Fruit fly (Drosophila melanogaster) whole organism, embryonic: ENCODE measurements around the gene Fum1.
A peak's percentile ranks its signal among the peaks of the same experiment; 100 is the strongest.

Experiments
- CG10267 ChIP-seq: fragments of 200-800 bp; sonication (Bioruptor generic); optimal IDR thresholded peaks from 2 replicates; lab custom pipeline; 2018; ENCODE audit warnings: missing biosample characterization, mild to moderate bottlenecking, missing genetic modification characterization, moderate library complexity
- CG10462 ChIP-seq: fragments of 200-800 bp; sonication (Bioruptor generic); optimal IDR thresholded peaks from 2 replicates; lab custom pipeline; 2016; ENCODE audit warnings: missing biosample characterization, missing genetic modification characterization
- CG11695 ChIP-seq: fragments of 200-800 bp; sonication (Bioruptor generic); IDR thresholded peaks from 3 replicates; pipeline ENCODE4 v1.3.6; 2022; ENCODE audit warnings: missing biosample characterization, missing genetic modification characterization
- CG12391 ChIP-seq: fragments of 200-800 bp; sonication (Bioruptor generic); optimal IDR thresholded peaks from 3 replicates; lab custom pipeline; 2018; ENCODE audit warnings: missing biosample characterization, mild to moderate bottlenecking, missing genetic modification characterization, moderate library complexity
- CG32532 ChIP-seq: fragments of 200-800 bp; sonication (Bioruptor generic); IDR thresholded peaks from 2 replicates; pipeline ENCODE4 v1.3.6; 2022; ENCODE audit warnings: missing biosample characterization, missing genetic modification characterization
- CG3995 ChIP-seq: fragments of 200-800 bp; sonication (Bioruptor generic); optimal IDR thresholded peaks from 3 replicates; lab custom pipeline; 2016; ENCODE audit warnings: missing biosample characterization, missing genetic modification characterization
- CG4617 ChIP-seq: fragments of 200-800 bp; sonication (Bioruptor generic); optimal IDR thresholded peaks from 3 replicates; lab custom pipeline; 2016; ENCODE audit warnings: missing biosample characterization, missing genetic modification characterization, borderline replicate concordance
- CG5180 ChIP-seq: fragments of 200-800 bp; sonication (Bioruptor generic); optimal IDR thresholded peaks from 3 replicates; lab custom pipeline; 2017; ENCODE audit warnings: missing biosample characterization, missing genetic modification characterization, mild to moderate bottlenecking, moderate library complexity, missing genetic modification reagents
- CG5245 ChIP-seq: fragments of 200-800 bp; sonication (Bioruptor generic); optimal IDR thresholded peaks from 3 replicates; lab custom pipeline; 2016; ENCODE audit warnings: missing biosample characterization, missing genetic modification characterization
- CG5953 ChIP-seq: fragments of 200-800 bp; sonication (Bioruptor generic); IDR thresholded peaks from 2 replicates; pipeline ENCODE4 v1.3.6; 2022; ENCODE audit warnings: missing biosample characterization, missing genetic modification characterization
- CG6175 ChIP-seq: fragments of 200-800 bp; sonication (Bioruptor generic); IDR thresholded peaks from 3 replicates; pipeline ENCODE4 v1.3.6; 2022; ENCODE audit warnings: missing biosample characterization, missing genetic modification characterization
- CG7963 ChIP-seq: fragments of 200-800 bp; sonication (Bioruptor generic); IDR thresholded peaks from 3 replicates; pipeline ENCODE4 v1.3.6; 2022; ENCODE audit warnings: missing biosample characterization, missing genetic modification characterization; ENCODE audit not compliant: partially characterized antibody
- CG8359 ChIP-seq: fragments of 200-800 bp; sonication (Bioruptor generic); optimal IDR thresholded peaks from 2 replicates; lab custom pipeline; 2017; ENCODE audit warnings: missing biosample characterization, mild to moderate bottlenecking, missing genetic modification characterization, borderline replicate concordance
- CG9437 ChIP-seq: fragments of 200-800 bp; sonication (Bioruptor generic); optimal IDR thresholded peaks from 2 replicates; lab custom pipeline; 2018; ENCODE audit warnings: missing biosample characterization, mild to moderate bottlenecking, missing genetic modification characterization
- CG9797 ChIP-seq: fragments of 200-800 bp; sonication (Bioruptor generic); optimal IDR thresholded peaks from 3 replicates; lab custom pipeline; 2018; ENCODE audit warnings: missing biosample characterization, mild to moderate bottlenecking, missing genetic modification characterization
- CkIIα-i1 ChIP-seq: fragments of 200-800 bp; sonication (Bioruptor generic); IDR thresholded peaks from 2 replicates; pipeline ENCODE4 v1.3.6; 2022; ENCODE audit warnings: missing biosample characterization, missing genetic modification characterization
- CrebB ChIP-seq: fragments of 200-800 bp; sonication (Bioruptor generic); optimal IDR thresholded peaks from 3 replicates; lab custom pipeline; 2018; ENCODE audit warnings: missing biosample characterization, mild to moderate bottlenecking, missing genetic modification characterization
- Dip3 ChIP-seq: fragments of 200-800 bp; sonication (Bioruptor generic); optimal IDR thresholded peaks from 3 replicates; lab custom pipeline; 2016; ENCODE audit warnings: missing biosample characterization, missing genetic modification characterization
- Dp ChIP-seq: fragments of 200-800 bp; sonication (Bioruptor generic); optimal IDR thresholded peaks from 2 replicates; lab custom pipeline; 2018; ENCODE audit warnings: missing biosample characterization, mild to moderate bottlenecking, missing genetic modification characterization, moderate library complexity
- E2f2 ChIP-seq: fragments of 200-800 bp; sonication (Bioruptor generic); IDR thresholded peaks from 2 replicates; pipeline ENCODE4 v1.3.6; 2022; ENCODE audit warnings: missing biosample characterization, missing genetic modification characterization
- Fer3 ChIP-seq: fragments of 200-800 bp; sonication (Bioruptor generic); optimal IDR thresholded peaks from 2 replicates; lab custom pipeline; 2018; ENCODE audit warnings: missing biosample characterization, mild to moderate bottlenecking, missing genetic modification characterization, moderate library complexity
- Hsf ChIP-seq: fragments of 200-800 bp; sonication (Bioruptor generic); optimal IDR thresholded peaks from 3 replicates; lab custom pipeline; 2016; ENCODE audit warnings: missing biosample characterization, missing genetic modification characterization
- Med ChIP-seq: fragments of 200-800 bp; sonication (Bioruptor generic); peaks from one replicate; lab custom pipeline; 2016; ENCODE audit warnings: missing biosample characterization, missing genetic modification characterization, mild to moderate bottlenecking, inconsistent platforms, moderate library complexity
- Opbp ChIP-seq: fragments of 200-800 bp; sonication (Bioruptor generic); IDR thresholded peaks from 3 replicates; pipeline ENCODE4 v1.3.6; 2022; ENCODE audit warnings: missing biosample characterization, missing genetic modification characterization; ENCODE audit not compliant: partially characterized antibody
- Rfx ChIP-seq: fragments of 200-800 bp; sonication (Bioruptor generic); IDR thresholded peaks from 2 replicates; pipeline ENCODE4 v1.3.6; 2022; ENCODE audit warnings: missing biosample characterization, missing genetic modification characterization
- Ssrp ChIP-seq: fragments of 200-800 bp; sonication (Bioruptor generic); optimal IDR thresholded peaks from 2 replicates; lab custom pipeline; 2018; ENCODE audit warnings: missing biosample characterization, mild to moderate bottlenecking, missing genetic modification characterization, moderate library complexity
- Stat92E ChIP-seq, 3 experiments: fragments of >200 bp in 2 of 3; fragments of 200-800 bp in 1 of 3; sonication (Bioruptor generic) in 1 of 3; optimal IDR thresholded peaks; 2 replicates each; lab custom pipeline; 2017 to 2019; ENCODE audit warnings: missing biosample characterization in 3 of 3, missing genetic modification characterization in 3 of 3, mild to moderate bottlenecking in 1 of 3, moderate library complexity in 1 of 3
- Vsx1 ChIP-seq: fragments of 200-800 bp; sonication (Bioruptor generic); optimal IDR thresholded peaks from 2 replicates; lab custom pipeline; 2017; ENCODE audit warnings: missing biosample characterization, mild to moderate bottlenecking, missing genetic modification characterization, missing genetic modification reagents
- al ChIP-seq: fragments of 200-800 bp; sonication (Bioruptor generic); IDR thresholded peaks from 2 replicates; pipeline ENCODE4 v1.3.6; 2022; ENCODE audit warnings: missing biosample characterization, missing genetic modification characterization
- amos ChIP-seq: fragments of 200-800 bp; sonication (Bioruptor generic); IDR thresholded peaks from 2 replicates; pipeline ENCODE4 v1.3.6; 2022; ENCODE audit warnings: missing biosample characterization, missing genetic modification characterization; ENCODE audit not compliant: partially characterized antibody
- chinmo ChIP-seq: fragments of 200-800 bp; sonication (Bioruptor generic); IDR thresholded peaks from 4 replicates; pipeline ENCODE4 v1.3.6; 2022; ENCODE audit warnings: missing biosample characterization, missing genetic modification characterization; ENCODE audit not compliant: partially characterized antibody
- en ChIP-seq: fragments of 200-800 bp; sonication (Bioruptor generic); optimal IDR thresholded peaks from 2 replicates; lab custom pipeline; 2016; ENCODE audit warnings: missing biosample characterization, missing genetic modification characterization
- esg ChIP-seq: fragments of 200-800 bp; sonication (Bioruptor generic); conservative IDR thresholded peaks from 2 replicates; pipeline ENCODE4 v1.3.6; 2022; ENCODE audit warnings: missing biosample characterization, missing genetic modification characterization
- gfzf ChIP-seq: fragments of 200-800 bp; sonication (Bioruptor generic); optimal IDR thresholded peaks from 2 replicates; lab custom pipeline; 2016; ENCODE audit warnings: missing biosample characterization, mild to moderate bottlenecking, missing genetic modification characterization, moderate library complexity
- grn ChIP-seq: fragments of 200-800 bp; sonication (Bioruptor generic); optimal IDR thresholded peaks from 3 replicates; lab custom pipeline; 2017; ENCODE audit warnings: missing biosample characterization, missing genetic modification characterization
- hbn ChIP-seq: fragments of 200-800 bp; sonication (Bioruptor generic); IDR thresholded peaks from 2 replicates; pipeline ENCODE4 v1.3.6; 2022; ENCODE audit warnings: missing biosample characterization, missing genetic modification characterization; ENCODE audit not compliant: partially characterized antibody
- hkb ChIP-seq, 2 experiments: fragments of 200-800 bp in 1 of 2; fragments of >200 bp in 1 of 2; sonication (Bioruptor generic) in 1 of 2; IDR thresholded peaks in 1 of 2; optimal IDR thresholded peaks in 1 of 2; 2 replicates each; pipeline versions ENCODE4 v1.3.6 to Lab custom; 2017 to 2022; ENCODE audit warnings: missing biosample characterization in 1 of 2, missing genetic modification characterization in 1 of 2
- mam ChIP-seq: fragments of 200-800 bp; sonication (Bioruptor generic); optimal IDR thresholded peaks from 3 replicates; lab custom pipeline; 2016; ENCODE audit warnings: missing biosample characterization, missing genetic modification characterization
- oc ChIP-seq: fragments of 200-800 bp; sonication (Bioruptor generic); optimal IDR thresholded peaks from 2 replicates; lab custom pipeline; 2018; ENCODE audit warnings: missing biosample characterization, mild to moderate bottlenecking, missing genetic modification characterization, moderate library complexity
- rib ChIP-seq: fragments of 200-800 bp; sonication (Bioruptor generic); IDR thresholded peaks from 2 replicates; pipeline ENCODE4 v1.3.6; 2022; ENCODE audit warnings: missing biosample characterization, missing genetic modification characterization
- sens ChIP-seq: fragments of 200-800 bp; sonication (Bioruptor generic); peaks from one replicate; lab custom pipeline; 2016; ENCODE audit warnings: missing biosample characterization, missing genetic modification characterization
- ssp ChIP-seq: fragments of 200-800 bp; sonication (Bioruptor generic); IDR thresholded peaks from 2 replicates; pipeline ENCODE4 v1.3.6; 2022; ENCODE audit warnings: missing biosample characterization, missing genetic modification characterization
- trem ChIP-seq: fragments of 200-800 bp; optimal IDR thresholded peaks from 3 replicates; lab custom pipeline; 2019; ENCODE audit warnings: missing biosample characterization, mild to moderate bottlenecking, missing genetic modification characterization, moderate library complexity
- tup ChIP-seq: fragments of 200-800 bp; sonication (Bioruptor generic); optimal IDR thresholded peaks from 2 replicates; lab custom pipeline; 2016; ENCODE audit warnings: missing biosample characterization, mild to moderate bottlenecking, missing genetic modification characterization, moderate library complexity
- twi ChIP-seq: fragments of 200-800 bp; optimal IDR thresholded peaks from 2 replicates; lab custom pipeline; 2019; ENCODE audit warnings: missing biosample characterization, mild to moderate bottlenecking, missing genetic modification characterization, moderate library complexity
- vfl ChIP-seq: fragments of 200-800 bp; sonication (Bioruptor generic); optimal IDR thresholded peaks from 2 replicates; lab custom pipeline; 2016; ENCODE audit warnings: missing biosample characterization, missing genetic modification characterization
- wdn ChIP-seq: fragments of 200-800 bp; sonication (Bioruptor generic); IDR thresholded peaks from 2 replicates; pipeline ENCODE4 v1.3.6; 2022; ENCODE audit warnings: missing biosample characterization, missing genetic modification characterization
- zfh2 ChIP-seq: fragments of 200-800 bp; sonication (Bioruptor generic); optimal IDR thresholded peaks from 2 replicates; lab custom pipeline; 2016; ENCODE audit warnings: missing biosample characterization, missing genetic modification characterization

The Fum1 gene

DNA sequence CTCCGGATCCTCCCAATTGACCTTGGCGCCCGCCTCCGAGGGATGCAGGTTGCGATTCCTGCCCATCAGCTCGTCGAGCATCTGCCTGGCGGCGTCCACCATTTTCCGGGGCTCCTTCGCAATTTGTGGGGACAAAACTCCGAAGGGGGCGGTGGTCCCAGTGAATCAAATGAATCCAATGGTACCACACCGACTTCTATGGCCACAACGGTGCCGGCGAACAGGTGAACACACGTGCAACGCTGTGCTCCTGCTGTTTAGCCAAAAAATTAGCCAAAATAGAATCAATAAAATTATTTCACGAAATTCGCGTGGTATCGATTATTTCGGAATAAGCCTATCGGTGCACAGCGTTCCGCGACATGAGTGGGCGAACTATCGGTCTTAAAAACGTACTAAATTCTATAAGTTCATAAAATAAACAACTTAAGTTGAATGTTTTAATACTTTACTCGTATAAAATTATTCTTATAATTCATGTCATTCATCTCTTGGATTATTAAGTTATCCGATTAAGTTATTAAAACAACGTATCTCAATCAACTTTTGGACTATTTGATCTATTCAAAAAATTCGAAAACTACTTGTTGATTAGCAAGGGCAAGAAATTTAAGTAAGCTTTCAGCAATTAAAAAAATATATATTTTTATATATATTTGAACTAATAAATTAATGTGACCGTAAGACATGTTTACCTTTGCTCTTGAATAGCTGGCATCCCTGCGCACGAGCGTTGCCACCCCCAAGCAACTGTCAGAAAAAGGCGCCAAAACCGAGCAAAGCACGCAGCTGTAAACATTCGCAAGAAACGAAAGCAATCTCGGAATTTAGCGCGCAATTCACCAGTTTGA, 4.4 kb upstream of the Fum1 start, which contains the start of the genes CG3198 and Mcm6 (continued):
- peak; percentile 29 for TF ChIP-seq CG12391 (tag; lab: Kevin White, UChicago)
- no peak for TF ChIP-seq CG8359 (GFP tag; lab: Kevin White, UChicago)
- TF ChIP-seq amos = peak; percentile 76
- TF ChIP-seq en (GFP tag; lab: Kevin White, UChicago) = no peak
- no peak for TF ChIP-seq tup (GFP tag; lab: Kevin White, UChicago)
- no peak for TF ChIP-seq ssp (GFP tag; lab: Robert Waterston, UW)
- no peak for TF ChIP-seq CG5245
- TF ChIP-seq Fer3 = no peak
- TF ChIP-seq CG9437 (GFP tag; lab: Kevin White, UChicago) = peak; percentile 22
- no peak for TF ChIP-seq vfl (GFP tag; lab: Kevin White, UChicago)
- TF ChIP-seq gfzf = peak; percentile 46
- TF ChIP-seq CG6175 (GFP tag; lab: Robert Waterston, UW) = no peak
- TF ChIP-seq CG10462 (GFP tag; lab: Kevin White, UChicago) = no peak
- peak; percentile 63 for TF ChIP-seq hbn
- no peak for TF ChIP-seq CG32532 (GFP tag; lab: Robert Waterston, UW)
- no peak for TF ChIP-seq CG5953 (GFP tag; lab: Robert Waterston, UW)
- TF ChIP-seq zfh2 (GFP tag; lab: Kevin White, UChicago) = no peak
- TF ChIP-seq Opbp (GFP tag; lab: Robert Waterston, UW) = 0 out of 3 replicates have a peak, but pooled peaks have one; percentile 40
- TF ChIP-seq wdn (GFP tag; lab: Robert Waterston, UW) = no peak
- TF ChIP-seq CG3995 (GFP tag; lab: Kevin White, UChicago) = peak; percentile 6
- no peak for TF ChIP-seq rib
- 0 out of 4 replicates have a peak, but pooled peaks have one; percentile 54 for TF ChIP-seq chinmo
- no peak for TF ChIP-seq Hsf (GFP tag; lab: Kevin White, UChicago)
- TF ChIP-seq Dp (GFP tag; lab: Kevin White, UChicago) = peak; percentile 81
- TF ChIP-seq CG5180 (GFP tag; lab: Kevin White, UChicago) = no peak
- peak; percentile 61 for TF ChIP-seq CG9797 (GFP tag; lab: Kevin White, UChicago)
- no peak for TF ChIP-seq CkIIα-i1 (GFP tag; lab: Robert Waterston, UW)
- TF ChIP-seq CG7963 = peak; percentile 54; the same call in 1 of the 3 replicates
- no peak for TF ChIP-seq Dip3
- TF ChIP-seq CG11695 (GFP tag; lab: Robert Waterston, UW) = no peak
- no peak for TF ChIP-seq mam
- TF ChIP-seq E2f2 = peak; percentile 82
- TF ChIP-seq al (GFP tag; lab: Robert Waterston, UW) = no peak
- TF ChIP-seq twi (tag; lab: Kevin White, UChicago) = no peak
- peak; percentile 28 for TF ChIP-seq CG10267
- peak; percentile 57 for TF ChIP-seq Med (GFP tag; lab: Kevin White, UChicago)
- TF ChIP-seq CrebB = no peak
- TF ChIP-seq sens (GFP tag; lab: Kevin White, UChicago) = peak; percentile 42
- 0 out of 2 replicates have a peak, but pooled peaks have one; percentile 16 for TF ChIP-seq Rfx (GFP tag; lab: Robert Waterston, UW)
- no peak for TF ChIP-seq hkb (optimal IDR thresholded peaks at IDR 0.05; lab: Kevin White, UChicago)
- no peak for TF ChIP-seq hkb (GFP tag; IDR thresholded peaks at IDR 0.05; lab: Robert Waterston, UW)
- TF ChIP-seq grn (GFP tag; lab: Kevin White, UChicago) = no peak
- TF ChIP-seq Ssrp (tag; lab: Kevin White, UChicago) = no peak
- peak; percentile 29 for TF ChIP-seq trem (tag; lab: Kevin White, UChicago)
- TF ChIP-seq esg (GFP tag; lab: Robert Waterston, UW) = no peak
- peak; percentile 4 for TF ChIP-seq CG4617
- no peak for TF ChIP-seq Stat92E (GFP tag; optimal IDR thresholded peaks at IDR 0.05; lab: Kevin White, UChicago)
- TF ChIP-seq Vsx1 = no peak
- TF ChIP-seq oc (tag; lab: Kevin White, UChicago) = no peak
